Worm (Caenorhabditis elegans) whole organism, L3 larva: Measurements from ENCODE around the gene ZK930.7.
A peak's percentile ranks its signal among the peaks of the same experiment; 100 is the strongest.

Experiments used
- aly-2 ChIP-seq: fragments of 150-350 bp; optimal IDR thresholded peaks from 2 replicates; lab custom pipeline; 2014; ENCODE audit warnings: missing biosample characterization, missing genetic modification characterization
- ama-1 ChIP-seq: fragments of 150-350 bp; optimal IDR thresholded peaks from 2 replicates; lab custom pipeline; 2018
- ceh-16 ChIP-seq: sonication (generic microtip); optimal IDR thresholded peaks from 2 replicates; lab custom pipeline; 2017; ENCODE audit warnings: missing biosample characterization, missing genetic modification characterization
- ceh-82 ChIP-seq: fragments of 150-350 bp; optimal IDR thresholded peaks from 2 replicates; lab custom pipeline; 2014; ENCODE audit warnings: missing biosample characterization, missing genetic modification characterization
- ceh-9 ChIP-seq: sonication (generic microtip); optimal IDR thresholded peaks from 2 replicates; lab custom pipeline; 2018; ENCODE audit warnings: missing biosample characterization, missing genetic modification characterization
- daf-12 ChIP-seq: fragments of 150-350 bp; optimal IDR thresholded peaks from 2 replicates; lab custom pipeline; 2014; ENCODE audit warnings: missing biosample characterization, missing genetic modification reagents, missing genetic modification characterization
- egl-27 ChIP-seq: sonication (generic microtip); optimal IDR thresholded peaks from 4 replicates; lab custom pipeline; 2017; ENCODE audit warnings: missing biosample characterization, missing genetic modification reagents, missing genetic modification characterization
- egl-5 ChIP-seq: fragments of 150-350 bp; optimal IDR thresholded peaks from 2 replicates; lab custom pipeline; 2017; ENCODE audit warnings: missing biosample characterization, missing genetic modification reagents, missing genetic modification characterization, inconsistent platforms
- elt-1 ChIP-seq: fragments of 150-350 bp; optimal IDR thresholded peaks from 2 replicates; lab custom pipeline; 2014; ENCODE audit warnings: missing biosample characterization, missing genetic modification characterization
- elt-2 ChIP-seq: sonication (generic microtip); optimal IDR thresholded peaks from 2 replicates; lab custom pipeline; 2016; ENCODE audit warnings: missing genetic modification reagents, mild to moderate bottlenecking, missing genetic modification characterization, missing compliant biosample characterization
- elt-3 ChIP-seq, 3 experiments: fragments of 150-350 bp in 1 of 3; sonication (generic microtip) in 2 of 3; optimal IDR thresholded peaks; 2 replicates in 2 of 3; 4 replicates in 1 of 3; lab custom pipeline; 2014 to 2017; ENCODE audit warnings: missing biosample characterization in 3 of 3, missing genetic modification characterization in 3 of 3
- eor-1 ChIP-seq, 2 experiments: fragments of 150-350 bp; optimal IDR thresholded peaks; 2 replicates each; lab custom pipeline; 2014 to 2018; ENCODE audit warnings: missing biosample characterization in 2 of 2, missing genetic modification characterization in 2 of 2
- fkh-2 ChIP-seq: fragments of 150-350 bp; optimal IDR thresholded peaks from 2 replicates; lab custom pipeline; 2014; ENCODE audit warnings: missing biosample characterization, missing genetic modification reagents, missing genetic modification characterization
- fos-1 ChIP-seq: fragments of 150-350 bp; optimal IDR thresholded peaks from 2 replicates; lab custom pipeline; 2014; ENCODE audit warnings: missing biosample characterization, missing genetic modification characterization
- hmg-11 ChIP-seq: sonication (generic microtip); optimal IDR thresholded peaks from 2 replicates; lab custom pipeline; 2016; ENCODE audit warnings: missing genetic modification characterization, missing compliant biosample characterization
- jun-1 ChIP-seq: fragments of 150-350 bp; optimal IDR thresholded peaks from 2 replicates; lab custom pipeline; 2014; ENCODE audit warnings: missing biosample characterization, missing genetic modification reagents, missing genetic modification characterization
- lin-15B ChIP-seq: fragments of 150-350 bp; optimal IDR thresholded peaks from 2 replicates; lab custom pipeline; 2014; ENCODE audit warnings: missing biosample characterization, missing genetic modification characterization
- lin-39 ChIP-seq: fragments of 150-350 bp; optimal IDR thresholded peaks from 2 replicates; lab custom pipeline; 2018; ENCODE audit warnings: missing biosample characterization, missing genetic modification reagents, missing genetic modification characterization
- lsy-12 ChIP-seq: sonication (generic microtip); optimal IDR thresholded peaks from 2 replicates; lab custom pipeline; 2016; ENCODE audit warnings: mild to moderate bottlenecking, missing genetic modification characterization, missing compliant biosample characterization
- mdl-1 ChIP-seq: fragments of 150-350 bp; optimal IDR thresholded peaks from 2 replicates; lab custom pipeline; 2014; ENCODE audit warnings: missing biosample characterization, missing genetic modification characterization
- nfya-1 ChIP-seq: sonication (generic microtip); optimal IDR thresholded peaks from 2 replicates; lab custom pipeline; 2017; ENCODE audit warnings: missing genetic modification characterization, mild to moderate bottlenecking, missing compliant biosample characterization, antibody characterized with exemption, moderate library complexity; ENCODE audit not compliant: insufficient read depth
- nhr-11 ChIP-seq: fragments of 150-350 bp; optimal IDR thresholded peaks from 2 replicates; lab custom pipeline; 2014; ENCODE audit warnings: missing biosample characterization, missing genetic modification characterization
- nhr-12 ChIP-seq: fragments of 150-350 bp; optimal IDR thresholded peaks from 2 replicates; lab custom pipeline; 2014; ENCODE audit warnings: missing biosample characterization, missing genetic modification characterization
- nhr-23 ChIP-seq: fragments of 150-350 bp; optimal IDR thresholded peaks from 2 replicates; lab custom pipeline; 2014; ENCODE audit warnings: missing biosample characterization, missing genetic modification reagents, missing genetic modification characterization
- nhr-25 ChIP-seq: sonication (generic microtip); optimal IDR thresholded peaks from 2 replicates; lab custom pipeline; 2017; ENCODE audit warnings: missing biosample characterization, missing genetic modification characterization
- nhr-28 ChIP-seq: fragments of 150-350 bp; optimal IDR thresholded peaks from 2 replicates; lab custom pipeline; 2014; ENCODE audit warnings: missing biosample characterization, missing genetic modification characterization
- nhr-43 ChIP-seq: sonication (generic microtip); optimal IDR thresholded peaks from 2 replicates; lab custom pipeline; 2016; ENCODE audit warnings: mild to moderate bottlenecking, missing genetic modification characterization, missing compliant biosample characterization; ENCODE audit not compliant: poor library complexity, severe bottlenecking
- nhr-67 ChIP-seq: fragments of 150-350 bp; optimal IDR thresholded peaks from 2 replicates; lab custom pipeline; 2014; ENCODE audit warnings: missing biosample characterization, missing genetic modification characterization
- nhr-76 ChIP-seq: fragments of 150-350 bp; sonication (generic microtip); optimal IDR thresholded peaks from 5 replicates; lab custom pipeline; 2014; ENCODE audit warnings: missing biosample characterization, missing genetic modification characterization
- pha-4 ChIP-seq: fragments of 150-350 bp; optimal IDR thresholded peaks from 2 replicates; lab custom pipeline; 2014; ENCODE audit warnings: missing biosample characterization, missing genetic modification reagents, missing genetic modification characterization
- pqm-1 ChIP-seq: fragments of 150-350 bp; optimal IDR thresholded peaks from 2 replicates; lab custom pipeline; 2017; ENCODE audit warnings: missing biosample characterization, missing genetic modification characterization, inconsistent platforms
- snpc-4 ChIP-seq: fragments of 150-350 bp; optimal IDR thresholded peaks from 2 replicates; lab custom pipeline; 2014; ENCODE audit warnings: missing biosample characterization, missing genetic modification characterization
- tbx-2 ChIP-seq: sonication (generic microtip); optimal IDR thresholded peaks from 2 replicates; lab custom pipeline; 2016; ENCODE audit warnings: mild to moderate bottlenecking, missing genetic modification characterization, missing compliant biosample characterization
- unc-39 ChIP-seq: sonication (generic microtip); optimal IDR thresholded peaks from 4 replicates; lab custom pipeline; 2017; ENCODE audit warnings: missing biosample characterization, missing genetic modification characterization
- unc-62 ChIP-seq: fragments of 150-350 bp; sonication (generic microtip); optimal IDR thresholded peaks from 4 replicates; lab custom pipeline; 2014; ENCODE audit warnings: missing biosample characterization, missing genetic modification reagents, missing genetic modification characterization
- zag-1 ChIP-seq: fragments of 150-350 bp; optimal IDR thresholded peaks from 2 replicates; lab custom pipeline; 2014; ENCODE audit warnings: missing biosample characterization, missing genetic modification characterization
- ztf-4 ChIP-seq: fragments of 150-350 bp; optimal IDR thresholded peaks from 2 replicates; lab custom pipeline; 2014; ENCODE audit warnings: missing biosample characterization, missing genetic modification characterization

ZK930.7 gene

ce11 chrII:11926501-11926900, 12.1 kb downstream of the ZK930.7 start:
- TF ChIP-seq nfya-1 (tag; lab: Kevin White, UChicago) (peak; percentile 78), lsy-12 (tag; lab: Kevin White, UChicago) (peak; percentile 25), nhr-11 (tag; lab: Kevin White, UChicago) (no peak)

ce11 chrII:11928752-11929151, 14.3 kb downstream of the ZK930.7 start:
- peak; percentile 15 for TF ChIP-seq egl-27 (tag; lab: Kevin White, UChicago)
- TF ChIP-seq nhr-25 (tag; lab: Kevin White, UChicago) = peak; percentile 90
- TF ChIP-seq nhr-43 (tag; lab: Kevin White, UChicago) = no peak
- no peak for TF ChIP-seq tbx-2 (tag; lab: Kevin White, UChicago)
- no peak for TF ChIP-seq elt-1 (tag; lab: Kevin White, UChicago)
- peak; percentile 41 for TF ChIP-seq nhr-23 (tag; lab: Kevin White, UChicago)
- TF ChIP-seq lsy-12 (tag; lab: Kevin White, UChicago) = peak; percentile 50

ce11 chrII:11930132-11930531, 15.7 kb downstream of the ZK930.7 start:
- TF ChIP-seq zag-1 (no peak), eor-1 (tag; optimal IDR thresholded peaks at IDR 0.05; lab: Kevin White, UChicago) (no peak), nhr-11 (tag; lab: Kevin White, UChicago) (no peak), hmg-11 (tag; lab: Kevin White, UChicago) (no peak), mdl-1 (tag; lab: Kevin White, UChicago) (no peak), elt-3 (tag; optimal IDR thresholded peaks at IDR 0.05; lab: Kevin White, UChicago) (no peak), fkh-2 (tag; lab: Kevin White, UChicago) (no peak), fos-1 (no peak), nhr-23 (tag; lab: Kevin White, UChicago) (no peak), nhr-76 (no peak), egl-5 (tag; lab: Kevin White, UChicago) (no peak), pqm-1 (tag; lab: Kevin White, UChicago) (no peak)

ce11 chrII:11935266-11935665, 20.9 kb downstream of the ZK930.7 start, which contains the start of gene lin-29:
lin-29 (minus strand) TSS chrII:11935343.
- TF ChIP-seq nhr-12 (tag; lab: Kevin White, UChicago) (no peak), nhr-25 (tag; lab: Kevin White, UChicago) (no peak), zag-1 (no peak), snpc-4 (tag; lab: Kevin White, UChicago) (no peak), ceh-16 (no peak), unc-39 (no peak), egl-5 (tag; lab: Kevin White, UChicago) (no peak)

ce11 chrII:11936393-11936792, 22.0 kb downstream of the ZK930.7 start:
- TF ChIP-seq egl-27 (tag; lab: Kevin White, UChicago) (no peak), elt-2 (tag; lab: Kevin White, UChicago) (peak; percentile 24), pqm-1 (tag; lab: Kevin White, UChicago) (no peak)

- TF ChIP-seq daf-12 (tag; lab: Kevin White, UChicago) (no peak), ama-1 (lab: Kevin White, UChicago) (no peak), nhr-67 (tag; lab: Kevin White, UChicago) (no peak), egl-27 (tag; lab: Kevin White, UChicago) (no peak), lsy-12 (tag; lab: Kevin White, UChicago) (no peak), ceh-9 (no peak), jun-1 (no peak)
- TF ChIP-seq, all 47 proteins: peak for 0
Measured at ce11 chrII:11948459-11948858, 34.1 kb downstream of the ZK930.7 start, which contains the start of gene W03C9.8. W03C9.8 (plus strand) TSS chrII:11948759.

ce11 chrII:11952963-11953362, 38.6 kb downstream of the ZK930.7 start:
- TF ChIP-seq ama-1 (lab: Kevin White, UChicago) (no peak), zag-1 (no peak), pqm-1 (tag; lab: Kevin White, UChicago) (no peak), nfya-1 (tag; lab: Kevin White, UChicago) (no peak), nhr-28 (no peak), unc-62 (GFP tag; lab: Kevin White, UChicago) (no peak), lin-39 (tag; lab: Kevin White, UChicago) (no peak), lin-15B (tag; lab: Kevin White, UChicago) (no peak), pha-4 (tag; lab: Kevin White, UChicago) (no peak), elt-2 (tag; lab: Kevin White, UChicago) (no peak), jun-1 (no peak), nhr-76 (no peak), aly-2 (tag; lab: Kevin White, UChicago) (no peak), ztf-4 (tag; lab: Kevin White, UChicago) (no peak), ceh-82 (tag; lab: Kevin White, UChicago) (no peak)
